Worm (Caenorhabditis elegans): ENCODE data around the gene mpst-4.

DNA sequence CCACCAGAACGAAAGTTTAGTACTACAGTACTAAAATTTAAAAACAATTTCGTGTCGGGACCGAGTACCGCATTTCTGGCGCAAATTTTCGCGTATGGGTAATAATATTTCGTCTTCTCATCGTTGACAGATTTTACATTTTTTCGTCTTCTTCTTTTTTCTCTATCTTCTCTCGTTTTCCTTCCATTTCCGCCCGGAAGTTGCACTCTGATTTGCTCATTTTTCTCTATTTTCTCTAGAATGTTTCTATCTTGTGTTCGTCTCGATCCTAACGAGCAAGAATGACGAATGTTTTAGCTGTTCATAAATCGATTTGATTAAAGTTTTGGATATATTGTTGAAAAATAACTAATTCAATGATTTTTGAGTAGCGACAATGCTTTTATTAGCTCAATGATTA lies 7.8 kb downstream of the mpst-4 start:
- TF ChIP-seq ama-1 (optimal IDR thresholded peaks at IDR 0.05) (no peak), sea-1 (GFP tag; conservative IDR thresholded peaks at IDR 0.05) (no peak), tbx-37 (GFP tag; conservative IDR thresholded peaks at IDR 0.05) (no peak), flt-1 (GFP tag; IDR thresholded peaks at IDR 0.05) (no peak), tbx-11 (GFP tag; IDR thresholded peaks at IDR 0.05) (no peak), pes-1 (GFP tag; IDR thresholded peaks at IDR 0.05) (no peak), ets-7 (tag; optimal IDR thresholded peaks at IDR 0.05) (no peak), scrt-1 (GFP tag; IDR thresholded peaks at IDR 0.05) (no peak), F13C5.2 (tag; optimal IDR thresholded peaks at IDR 0.05) (no peak), ceh-13 (GFP tag; optimal IDR thresholded peaks at IDR 0.05) (no peak), hmbx-1 (tag; optimal IDR thresholded peaks at IDR 0.05) (no peak), ceh-36 (tag; optimal IDR thresholded peaks at IDR 0.05) (no peak), hmg-4 (GFP tag; optimal IDR thresholded peaks at IDR 0.05) (no peak), hnd-1 (tag; optimal IDR thresholded peaks at IDR 0.05) (no peak)
